Fruit fly (Drosophila melanogaster) whole organism, embryonic: ENCODE data around the gene S-Lap4.

Source experiments
- Atf-2 ChIP-seq: fragments of 200-800 bp; sonication (Bioruptor generic); optimal IDR thresholded peaks from 2 replicates; lab custom pipeline; 2016; ENCODE audit warnings: missing biosample characterization, missing genetic modification characterization
- Atf6 ChIP-seq: fragments of 200-800 bp; sonication (Bioruptor generic); IDR thresholded peaks from 2 replicates; pipeline ENCODE4 v1.3.6; 2022; ENCODE audit warnings: missing biosample characterization, missing genetic modification characterization
- Bgb ChIP-seq: fragments of 200-800 bp; sonication (Bioruptor generic); IDR thresholded peaks from 2 replicates; pipeline ENCODE4 v1.3.6; 2022; ENCODE audit warnings: missing biosample characterization, missing genetic modification characterization; ENCODE audit not compliant: partially characterized antibody
- CG10209 ChIP-seq: fragments of 200-800 bp; sonication (Bioruptor generic); optimal IDR thresholded peaks from 3 replicates; lab custom pipeline; 2017; ENCODE audit warnings: missing biosample characterization, mild to moderate bottlenecking, missing genetic modification characterization, missing genetic modification reagents
- CG12236 ChIP-seq: fragments of 200-800 bp; sonication (Bioruptor generic); optimal IDR thresholded peaks from 2 replicates; lab custom pipeline; 2016; ENCODE audit warnings: missing biosample characterization, missing genetic modification characterization
- CG13775 ChIP-seq: fragments of 200-800 bp; sonication (Bioruptor generic); optimal IDR thresholded peaks from 3 replicates; lab custom pipeline; 2017; ENCODE audit warnings: missing biosample characterization, mild to moderate bottlenecking, missing genetic modification characterization
- CG15011 ChIP-seq: fragments of 200-800 bp; sonication (Bioruptor generic); optimal IDR thresholded peaks from 3 replicates; lab custom pipeline; 2018; ENCODE audit warnings: missing biosample characterization, mild to moderate bottlenecking, missing genetic modification characterization
- CG16779 ChIP-seq: fragments of 200-800 bp; sonication (Bioruptor generic); IDR thresholded peaks from 2 replicates; pipeline ENCODE4 v1.3.6; 2022; ENCODE audit warnings: missing biosample characterization, missing genetic modification characterization
- CG1832 ChIP-seq: fragments of 200-800 bp; sonication (Bioruptor generic); optimal IDR thresholded peaks from 2 replicates; lab custom pipeline; 2017; ENCODE audit warnings: missing biosample characterization, mild to moderate bottlenecking, missing genetic modification characterization, inconsistent platforms
- CG3065 ChIP-seq: fragments of 200-800 bp; sonication (Bioruptor generic); optimal IDR thresholded peaks from 2 replicates; lab custom pipeline; 2016; ENCODE audit warnings: missing biosample characterization, missing genetic modification characterization
- CG3838 ChIP-seq: fragments of 200-800 bp; sonication (Bioruptor generic); optimal IDR thresholded peaks from 3 replicates; lab custom pipeline; 2016; ENCODE audit warnings: missing biosample characterization, missing genetic modification characterization
- CG6254 ChIP-seq: fragments of 200-800 bp; sonication (Bioruptor generic); optimal IDR thresholded peaks from 3 replicates; lab custom pipeline; 2017; ENCODE audit warnings: mild to moderate bottlenecking, missing biosample characterization, missing genetic modification reagents, missing genetic modification characterization
- CG7745 ChIP-seq: fragments of 200-800 bp; sonication (Bioruptor generic); optimal IDR thresholded peaks from 2 replicates; lab custom pipeline; 2018; ENCODE audit warnings: missing biosample characterization, mild to moderate bottlenecking, missing genetic modification characterization, moderate library complexity
- CG7987 ChIP-seq: fragments of 200-800 bp; sonication (Bioruptor generic); optimal IDR thresholded peaks from 2 replicates; lab custom pipeline; 2018; ENCODE audit warnings: missing biosample characterization, mild to moderate bottlenecking, missing genetic modification characterization, moderate library complexity
- CG9817 ChIP-seq: fragments of 200-800 bp; sonication (Bioruptor generic); optimal IDR thresholded peaks from 2 replicates; lab custom pipeline; 2018; ENCODE audit warnings: missing biosample characterization, mild to moderate bottlenecking, missing genetic modification characterization, moderate library complexity
- CoRest ChIP-seq: fragments of 200-800 bp; sonication (Bioruptor generic); optimal IDR thresholded peaks from 3 replicates; lab custom pipeline; 2018; ENCODE audit warnings: missing biosample characterization, mild to moderate bottlenecking, missing genetic modification characterization, moderate library complexity
- Gsc ChIP-seq: fragments of 200-800 bp; sonication (Bioruptor generic); IDR thresholded peaks from 2 replicates; pipeline ENCODE4 v1.3.6; 2022; ENCODE audit warnings: missing biosample characterization, missing genetic modification characterization
- Gug ChIP-seq: fragments of 200-800 bp; sonication (Bioruptor generic); IDR thresholded peaks from 4 replicates; pipeline ENCODE4 v1.3.6; 2022; ENCODE audit warnings: missing biosample characterization, missing genetic modification characterization
- Hr51 ChIP-seq, 2 experiments: fragments of 200-800 bp; sonication (Bioruptor generic); optimal IDR thresholded peaks; 2 replicates in 1 of 2; 3 replicates in 1 of 2; lab custom pipeline; 2016 to 2018; ENCODE audit warnings: missing biosample characterization in 2 of 2, missing genetic modification characterization in 2 of 2, mild to moderate bottlenecking in 1 of 2, moderate library complexity in 1 of 2
- Opbp ChIP-seq: fragments of 200-800 bp; sonication (Bioruptor generic); IDR thresholded peaks from 3 replicates; pipeline ENCODE4 v1.3.6; 2022; ENCODE audit warnings: missing biosample characterization, missing genetic modification characterization; ENCODE audit not compliant: partially characterized antibody
- Optix ChIP-seq: fragments of 200-800 bp; sonication (Bioruptor generic); IDR thresholded peaks from 3 replicates; pipeline ENCODE4 v1.3.6; 2022; ENCODE audit warnings: missing biosample characterization, missing genetic modification characterization
- Ptx1 ChIP-seq: fragments of 200-800 bp; sonication (Bioruptor generic); IDR thresholded peaks from 2 replicates; pipeline ENCODE4 v1.3.6; 2022; ENCODE audit warnings: missing biosample characterization, missing genetic modification characterization
- Scr ChIP-seq: fragments of 200-800 bp; sonication (Bioruptor generic); IDR thresholded peaks from 2 replicates; pipeline ENCODE4 v1.3.6; 2022; ENCODE audit warnings: missing biosample characterization, missing genetic modification characterization; ENCODE audit not compliant: partially characterized antibody
- Trl ChIP-seq, 3 experiments: fragments of >200 bp in 2 of 3; fragments of 200-800 bp in 1 of 3; sonication (Bioruptor generic) in 1 of 3; optimal IDR thresholded peaks; 2 replicates in 1 of 3; 3 replicates in 2 of 3; lab custom pipeline; 2016 to 2017; ENCODE audit warnings: missing biosample characterization in 1 of 3, missing genetic modification characterization in 1 of 3
- bigmax ChIP-seq: fragments of 200-800 bp; sonication (Bioruptor generic); optimal IDR thresholded peaks from 2 replicates; lab custom pipeline; 2018; ENCODE audit warnings: missing biosample characterization, mild to moderate bottlenecking, missing genetic modification characterization
- btn ChIP-seq: fragments of 200-800 bp; sonication (Bioruptor generic); optimal IDR thresholded peaks from 2 replicates; lab custom pipeline; 2016; ENCODE audit warnings: missing biosample characterization, missing genetic modification characterization
- cad ChIP-seq: fragments of >200 bp; optimal IDR thresholded peaks from 2 replicates; lab custom pipeline; 2017; ENCODE audit warnings: missing biosample characterization, missing genetic modification characterization
- cato ChIP-seq: fragments of 200-800 bp; sonication (Bioruptor generic); optimal IDR thresholded peaks from 2 replicates; lab custom pipeline; 2016; ENCODE audit warnings: missing biosample characterization, missing genetic modification characterization, borderline replicate concordance
- ci ChIP-seq: fragments of 200-800 bp; sonication (Bioruptor generic); IDR thresholded peaks from 3 replicates; pipeline ENCODE4 v1.3.6; 2022; ENCODE audit warnings: missing biosample characterization, missing genetic modification characterization
- dm ChIP-seq: fragments of 200-800 bp; sonication (Bioruptor generic); optimal IDR thresholded peaks from 3 replicates; lab custom pipeline; 2016; ENCODE audit warnings: missing biosample characterization, missing genetic modification characterization
- ems ChIP-seq: fragments of 200-800 bp; sonication (Bioruptor generic); optimal IDR thresholded peaks from 3 replicates; lab custom pipeline; 2016; ENCODE audit warnings: missing biosample characterization, missing genetic modification characterization
- eve ChIP-seq, 2 experiments: fragments of >200 bp; optimal IDR thresholded peaks; 2 replicates each; lab custom pipeline; 2017; ENCODE audit warnings: missing biosample characterization in 2 of 2, missing genetic modification characterization in 2 of 2
- fd3F ChIP-seq: fragments of 200-800 bp; sonication (Bioruptor generic); optimal IDR thresholded peaks from 2 replicates; lab custom pipeline; 2018; ENCODE audit warnings: missing biosample characterization, mild to moderate bottlenecking, missing genetic modification characterization, moderate library complexity
- gcm ChIP-seq: fragments of 200-800 bp; sonication (Bioruptor generic); optimal IDR thresholded peaks from 2 replicates; lab custom pipeline; 2019; ENCODE audit warnings: missing biosample characterization, mild to moderate bottlenecking, missing genetic modification characterization, moderate library complexity
- gro ChIP-seq: fragments of 200-800 bp; sonication (Bioruptor generic); optimal IDR thresholded peaks from 2 replicates; lab custom pipeline; 2016; ENCODE audit warnings: missing biosample characterization, missing genetic modification characterization
- ham ChIP-seq: fragments of 200-800 bp; sonication (Bioruptor generic); IDR thresholded peaks from 2 replicates; pipeline ENCODE4 v1.3.6; 2022; ENCODE audit warnings: missing biosample characterization, missing genetic modification characterization
- insv ChIP-seq, 2 experiments: fragments of 200-800 bp; sonication (Bioruptor generic); optimal IDR thresholded peaks; 3 replicates each; lab custom pipeline; 2016 to 2018; ENCODE audit warnings: missing biosample characterization in 2 of 2, missing genetic modification characterization in 2 of 2
- inv ChIP-seq: fragments of 200-800 bp; sonication (Bioruptor generic); IDR thresholded peaks from 2 replicates; pipeline ENCODE4 v1.3.6; 2022; ENCODE audit warnings: missing biosample characterization, missing genetic modification characterization; ENCODE audit not compliant: partially characterized antibody
- lola ChIP-seq, 3 experiments: fragments of >200 bp in 2 of 3; fragments of 200-800 bp in 1 of 3; sonication (Bioruptor generic) in 1 of 3; optimal IDR thresholded peaks; 2 replicates each; lab custom pipeline; 2017 to 2019; ENCODE audit warnings: missing biosample characterization in 3 of 3, missing genetic modification characterization in 3 of 3, mild to moderate bottlenecking in 1 of 3, moderate library complexity in 1 of 3
- lov ChIP-seq, 2 experiments: fragments of 200-800 bp in 1 of 2; fragments of >200 bp in 1 of 2; sonication (Bioruptor generic) in 1 of 2; IDR thresholded peaks in 1 of 2; optimal IDR thresholded peaks in 1 of 2; 2 replicates in 1 of 2; 3 replicates in 1 of 2; pipeline versions ENCODE4 v1.3.6 to Lab custom; 2017 to 2022; ENCODE audit warnings: missing biosample characterization in 1 of 2, missing genetic modification characterization in 1 of 2
- nau ChIP-seq: fragments of 200-800 bp; sonication (Bioruptor generic); optimal IDR thresholded peaks from 3 replicates; lab custom pipeline; 2017; ENCODE audit warnings: missing biosample characterization, mild to moderate bottlenecking, missing genetic modification characterization, missing genetic modification reagents
- nerfin-2 ChIP-seq: fragments of 200-800 bp; sonication (Bioruptor generic); IDR thresholded peaks from 2 replicates; pipeline ENCODE4 v1.3.6; 2022; ENCODE audit warnings: missing biosample characterization, missing genetic modification characterization; ENCODE audit not compliant: partially characterized antibody
- so ChIP-seq: fragments of 200-800 bp; sonication (Bioruptor generic); IDR thresholded peaks from 3 replicates; pipeline ENCODE4 v1.3.6; 2022; ENCODE audit warnings: missing biosample characterization, missing genetic modification characterization
- sug ChIP-seq: fragments of 200-800 bp; optimal IDR thresholded peaks from 2 replicates; lab custom pipeline; 2019; ENCODE audit warnings: missing biosample characterization, mild to moderate bottlenecking, missing genetic modification characterization, moderate library complexity
- tll ChIP-seq, 2 experiments: fragments of 200-800 bp in 1 of 2; fragments of >200 bp in 1 of 2; sonication (Bioruptor generic) in 1 of 2; optimal IDR thresholded peaks; 2 replicates each; lab custom pipeline; 2017 to 2019; ENCODE audit warnings: missing biosample characterization in 2 of 2, missing genetic modification characterization in 2 of 2, mild to moderate bottlenecking in 1 of 2, moderate library complexity in 1 of 2
- z ChIP-seq: fragments of 200-800 bp; sonication (Bioruptor generic); IDR thresholded peaks from 3 replicates; pipeline ENCODE4 v1.3.6; 2022; ENCODE audit warnings: missing biosample characterization, missing genetic modification characterization
- zen ChIP-seq: fragments of 200-800 bp; sonication (Bioruptor generic); optimal IDR thresholded peaks from 3 replicates; lab custom pipeline; 2018; ENCODE audit warnings: missing biosample characterization, mild to moderate bottlenecking, missing genetic modification characterization, moderate library complexity

S-Lap4 gene

dm6 chr3L:10516707-10517450 is 26.2 kb downstream of the S-Lap4 start (continued):
- TF ChIP-seq Atf6 (GFP tag; lab: Robert Waterston, UW) (no peak), gcm (GFP tag; lab: Kevin White, UChicago) (no peak), CG3065 (no peak), CG9817 (no peak), z (GFP tag; lab: Robert Waterston, UW) (no peak), CG16779 (GFP tag; lab: Robert Waterston, UW) (0 out of 2 replicates have a peak, but pooled peaks have one; percentile 6), Atf-2 (GFP tag; lab: Kevin White, UChicago) (no peak), CG6254 (GFP tag; lab: Kevin White, UChicago) (no peak), sug (tag; lab: Kevin White, UChicago) (no peak), nerfin-2 (GFP tag; lab: Robert Waterston, UW) (no peak), dm (GFP tag; lab: Kevin White, UChicago) (no peak), CG7745 (tag; lab: Kevin White, UChicago) (no peak), tll (GFP tag; optimal IDR thresholded peaks at IDR 0.05; lab: Kevin White, UChicago) (no peak), Trl (optimal IDR thresholded peaks at IDR 0.05; lab: Kevin White, UChicago) (peak; percentile 47 to 48), Trl (GFP tag; optimal IDR thresholded peaks at IDR 0.05; lab: Kevin White, UChicago) (no peak), so (GFP tag; lab: Robert Waterston, UW) (no peak), gro (GFP tag; lab: Kevin White, UChicago) (no peak), ems (GFP tag; lab: Kevin White, UChicago) (no peak), btn (GFP tag; lab: Kevin White, UChicago) (no peak), CG15011 (no peak), Scr (GFP tag; lab: Robert Waterston, UW) (no peak), CG12236 (GFP tag; lab: Kevin White, UChicago) (no peak), Hr51 (GFP tag; optimal IDR thresholded peaks at IDR 0.05; lab: Kevin White, UChicago) (peak in 1 of 2 experiments; percentile 17), lola (GFP tag; optimal IDR thresholded peaks at IDR 0.05; lab: Kevin White, UChicago) (peak in 1 of 3 experiments; percentile 10), CG1832 (GFP tag; lab: Kevin White, UChicago) (no peak), CG13775 (GFP tag; lab: Kevin White, UChicago) (peak; percentile 26), zen (no peak), nau (GFP tag; lab: Kevin White, UChicago) (no peak), eve (GFP tag; optimal IDR thresholded peaks at IDR 0.05; lab: Kevin White, UChicago) (peak in 1 of 2 experiments; percentile 10), insv (GFP tag; optimal IDR thresholded peaks at IDR 0.05; lab: Kevin White, UChicago) (peak in 1 of 2 experiments; percentile 75), fd3F (GFP tag; lab: Kevin White, UChicago) (no peak), Gug (GFP tag; lab: Robert Waterston, UW) (no peak; the same call in 3 of the 4 replicates), CoRest (tag; lab: Kevin White, UChicago) (peak; percentile 9), CG10209 (no peak), cato (GFP tag; lab: Kevin White, UChicago) (no peak), ci (GFP tag; lab: Robert Waterston, UW) (no peak), Bgb (GFP tag; lab: Robert Waterston, UW) (no peak), inv (GFP tag; lab: Robert Waterston, UW) (no peak), Opbp (GFP tag; lab: Robert Waterston, UW) (no peak), CG7987 (GFP tag; lab: Kevin White, UChicago) (no peak), CG3838 (GFP tag; lab: Kevin White, UChicago) (no peak), ham (no peak), lov (optimal IDR thresholded peaks at IDR 0.05; lab: Kevin White, UChicago) (no peak), lov (GFP tag; IDR thresholded peaks at IDR 0.05; lab: Robert Waterston, UW) (no peak), Ptx1 (GFP tag; lab: Robert Waterston, UW) (no peak), cad (GFP tag; lab: Kevin White, UChicago) (peak; percentile 61), Gsc (no peak), Optix (no peak), bigmax (GFP tag; lab: Kevin White, UChicago) (no peak)
